Fruit fly (Drosophila melanogaster): Measurements from ENCODE around the gene CG4631.

DNA sequence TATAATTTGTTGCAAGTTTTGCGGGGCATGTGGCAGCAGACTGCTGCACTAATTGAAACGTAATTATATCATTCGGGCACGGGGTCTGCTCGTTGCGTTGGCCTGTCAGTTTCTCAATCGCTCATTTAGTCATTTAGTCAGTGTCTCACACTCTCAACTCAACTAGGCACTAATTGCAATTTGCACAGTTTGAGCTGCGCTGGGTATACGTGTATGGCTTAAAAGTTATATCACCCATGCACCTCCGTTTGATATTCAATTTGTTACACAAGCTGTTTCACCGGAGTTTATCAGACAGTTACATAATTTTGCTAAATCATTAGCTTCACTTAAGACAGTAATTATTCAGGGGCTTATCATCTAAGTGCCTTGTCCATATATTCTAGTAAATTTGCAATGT, 20.8 kb downstream of the CG4631 start:
- TF ChIP-seq ey (GFP tag; optimal IDR thresholded peaks at IDR 0.05) (no peak), sv (GFP tag; optimal IDR thresholded peaks at IDR 0.05) (no peak), sage (GFP tag; optimal IDR thresholded peaks at IDR 0.05) (no peak), psq (GFP tag; optimal IDR thresholded peaks at IDR 0.05) (no peak), GATAd (GFP tag; optimal IDR thresholded peaks at IDR 0.05) (no peak), usp (GFP tag; optimal IDR thresholded peaks at IDR 0.05) (no peak), pan (optimal IDR thresholded peaks at IDR 0.05) (no peak), Hr83 (GFP tag; optimal IDR thresholded peaks at IDR 0.05; ENCODE audit: poor library complexity, severe bottlenecking) (no peak), Hnf4 (GFP tag; optimal IDR thresholded peaks at IDR 0.05) (no peak), fru (GFP tag; optimal IDR thresholded peaks at IDR 0.05) (no peak)
